Worm (Caenorhabditis elegans): Measurements from ENCODE around the gene nhr-195.

The nhr-195 gene

DNA sequence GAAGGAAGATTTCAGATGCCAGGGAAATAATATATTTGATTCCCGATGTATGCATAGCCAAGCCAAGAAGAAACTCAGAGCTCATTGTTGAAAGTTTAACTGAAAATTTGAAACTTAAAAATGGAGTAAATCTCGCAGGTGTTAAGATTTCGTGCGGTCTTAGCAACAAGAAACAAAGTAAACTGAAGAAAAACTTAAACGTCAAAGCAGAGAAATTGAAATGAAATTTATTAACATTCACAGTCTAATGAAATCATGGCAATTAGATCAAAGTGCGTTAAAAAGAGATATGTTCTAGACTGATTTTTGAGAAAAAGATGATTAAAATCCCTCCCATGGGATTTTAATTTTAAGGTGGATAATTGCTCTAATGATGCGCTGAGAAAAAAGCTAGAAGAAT is 8.7 kb upstream of the nhr-195 start, which contains the start of gene str-84:
Gene str-84, minus strand, starts transcription at position 101 of the 400 bp plus-strand sequence.
- TF ChIP-seq unc-62 (GFP tag; optimal IDR thresholded peaks at IDR 0.05), result no peak

DNA sequence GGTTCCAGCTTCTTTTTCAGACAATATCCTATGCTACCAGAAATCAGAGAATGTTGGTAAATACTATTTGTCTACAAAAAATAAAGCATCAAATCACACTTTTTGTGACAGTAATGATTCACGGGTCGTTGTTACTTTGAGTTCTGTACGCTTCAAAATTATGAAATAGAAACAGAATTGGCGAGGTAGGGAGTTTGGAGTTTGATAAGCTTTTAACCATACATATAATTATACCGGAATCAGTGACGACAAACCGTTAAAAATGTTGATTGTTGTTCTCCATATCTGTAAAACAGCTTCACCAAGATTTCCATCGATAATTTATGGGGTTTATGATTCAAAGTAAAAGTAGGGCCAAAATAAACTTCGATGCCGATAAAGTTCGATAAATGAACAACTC is 5.7 kb upstream of the nhr-195 start:
- TF ChIP-seq unc-62 (GFP tag; optimal IDR thresholded peaks at IDR 0.05), result no peak

DNA sequence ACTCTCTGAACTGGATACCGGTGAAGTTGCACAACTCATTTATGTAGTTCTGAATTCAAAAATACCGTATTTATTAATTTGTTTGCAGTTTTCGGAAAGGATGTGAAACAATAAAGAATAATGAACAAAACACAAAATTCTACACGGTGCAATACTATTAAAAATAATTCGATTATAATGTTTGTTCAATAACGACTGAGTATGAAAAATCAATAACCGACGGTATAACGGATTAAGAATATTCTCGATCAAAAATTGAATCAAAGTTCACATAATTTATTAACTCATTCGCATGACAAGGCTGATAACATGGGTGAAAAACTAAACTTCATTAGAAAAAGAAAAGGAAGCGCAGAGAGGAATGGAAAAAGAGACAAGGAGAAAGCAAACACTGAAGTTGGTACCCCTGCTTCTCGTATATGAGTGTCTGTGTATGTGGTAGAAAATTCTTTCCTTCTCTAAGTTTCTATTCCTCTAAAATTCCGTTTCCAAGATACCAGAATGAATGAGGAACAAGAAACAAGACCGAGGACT is 2.8 kb upstream of the nhr-195 start, which contains the start of gene nhr-143:
Gene nhr-143, minus strand, starts transcription at position 51 of the 534 bp plus-strand sequence.
- no peak for TF ChIP-seq unc-62 (GFP tag; optimal IDR thresholded peaks at IDR 0.05)

DNA sequence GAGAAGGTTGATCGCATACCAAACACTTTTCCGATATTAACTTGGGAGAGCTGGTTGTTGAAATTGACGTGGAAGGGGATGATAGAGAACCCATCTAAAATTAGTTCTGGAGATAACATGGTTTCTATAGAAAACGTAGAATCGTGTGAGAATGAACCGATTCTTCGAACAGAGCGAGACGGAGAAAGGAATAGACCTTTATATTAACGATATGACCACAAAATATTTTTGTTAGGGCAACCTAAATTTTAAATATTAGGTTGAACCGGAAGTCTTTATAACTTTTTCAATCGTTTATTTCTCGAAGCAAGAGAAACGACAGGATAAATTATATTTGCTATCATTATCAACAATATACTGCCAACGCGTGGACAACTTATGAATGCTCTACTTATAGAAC is 6.1 kb downstream of the nhr-195 start, which contains the start of gene nhr-219:
Gene nhr-219, minus strand, starts transcription at position 101 of the 400 bp plus-strand sequence.
- TF ChIP-seq unc-62 (GFP tag; optimal IDR thresholded peaks at IDR 0.05), result no peak

DNA sequence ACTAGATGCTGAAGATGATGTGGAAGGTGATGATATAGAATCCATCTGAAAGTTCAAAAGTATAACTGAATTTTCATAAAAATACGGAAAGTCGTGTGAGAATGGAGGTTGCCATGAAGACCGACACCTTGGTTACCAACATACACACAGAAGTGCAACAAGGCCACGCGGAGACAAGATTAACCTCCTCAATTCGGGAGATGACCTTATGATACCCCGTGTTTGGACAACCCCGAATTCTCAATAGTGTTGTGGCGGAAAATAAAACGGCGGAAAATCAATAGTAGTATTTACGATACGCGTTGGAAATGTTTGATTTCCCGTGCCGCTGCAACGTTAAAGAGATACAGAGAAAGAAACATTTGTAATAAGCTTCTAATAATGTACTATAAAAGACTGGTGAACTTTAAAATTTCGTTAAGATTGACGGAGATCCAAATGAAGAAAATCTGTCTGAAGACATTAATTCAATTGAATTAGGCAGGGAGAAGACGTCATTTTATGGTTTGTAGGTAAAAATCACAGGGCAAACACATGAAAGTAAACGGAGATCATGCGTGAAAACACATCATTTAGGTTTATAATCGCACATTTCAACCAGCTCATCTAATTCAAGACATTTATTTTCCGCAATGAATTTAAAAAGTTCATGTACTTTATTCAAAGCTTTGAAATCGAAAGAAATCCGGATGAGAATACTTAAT is 8.0 kb downstream of the nhr-195 start, which contains the start of gene nhr-44:
Gene nhr-44, minus strand, starts transcription at position 51 of the 704 bp plus-strand sequence.
- no peak for TF ChIP-seq unc-62 (GFP tag; optimal IDR thresholded peaks at IDR 0.05)

DNA sequence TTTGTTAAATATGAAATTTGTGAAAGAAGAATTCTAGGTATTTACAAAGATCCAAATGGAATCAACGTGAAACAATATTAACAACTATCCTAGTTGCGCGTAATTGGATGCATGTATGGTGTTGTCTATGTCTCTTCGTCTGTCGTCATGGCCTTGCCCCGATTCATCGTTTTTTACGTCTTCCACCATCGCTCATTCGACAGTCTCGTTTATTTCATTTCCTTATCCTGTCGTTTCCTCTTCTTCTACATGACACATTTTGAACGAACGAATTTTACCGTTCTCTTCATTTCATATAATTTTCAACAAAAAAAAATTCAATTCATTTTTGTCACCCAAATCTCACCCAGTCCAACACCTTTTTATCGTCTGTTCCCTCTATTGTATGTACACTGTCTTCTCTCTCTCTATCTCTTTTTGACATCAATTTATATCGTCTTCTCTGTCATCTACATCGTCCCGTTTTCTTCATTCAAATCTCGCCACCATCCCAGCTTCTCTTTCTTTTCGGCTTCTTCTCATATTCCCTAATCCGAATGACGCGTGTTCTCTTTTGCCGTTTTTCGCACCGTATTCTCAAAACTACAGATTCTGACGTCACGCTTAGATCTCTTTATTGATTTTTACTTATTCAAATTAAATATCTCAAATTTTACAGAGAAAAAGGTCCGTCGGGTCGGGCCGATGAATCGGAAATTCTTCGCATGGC is 15.6 kb downstream of the nhr-195 start, which contains the start of gene ttc-17:
Gene ttc-17, plus strand, starts transcription at position 659 of the 709 bp plus-strand sequence.
- no peak for TF ChIP-seq unc-62 (GFP tag; optimal IDR thresholded peaks at IDR 0.05)

DNA sequence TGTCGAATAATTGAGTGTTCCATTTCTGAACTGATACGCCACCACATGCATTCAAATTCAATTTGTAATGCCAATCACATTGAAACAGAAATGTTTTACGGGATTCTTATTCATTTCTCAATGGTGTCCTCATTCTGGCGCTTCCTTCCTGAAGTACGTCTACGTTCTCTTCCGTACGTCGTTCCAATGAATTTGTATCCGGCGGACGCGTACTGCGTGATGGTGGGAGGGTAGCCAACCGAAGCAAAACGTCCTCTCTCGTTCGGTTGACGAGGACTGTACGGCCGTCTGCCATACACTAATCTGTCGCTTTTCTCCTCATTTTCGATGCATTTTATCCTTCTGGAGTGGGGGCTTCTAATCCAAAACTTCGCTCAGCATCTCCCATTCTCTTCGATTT is 22.3 kb downstream of the nhr-195 start:
- no peak for TF ChIP-seq unc-62 (GFP tag; optimal IDR thresholded peaks at IDR 0.05)

DNA sequence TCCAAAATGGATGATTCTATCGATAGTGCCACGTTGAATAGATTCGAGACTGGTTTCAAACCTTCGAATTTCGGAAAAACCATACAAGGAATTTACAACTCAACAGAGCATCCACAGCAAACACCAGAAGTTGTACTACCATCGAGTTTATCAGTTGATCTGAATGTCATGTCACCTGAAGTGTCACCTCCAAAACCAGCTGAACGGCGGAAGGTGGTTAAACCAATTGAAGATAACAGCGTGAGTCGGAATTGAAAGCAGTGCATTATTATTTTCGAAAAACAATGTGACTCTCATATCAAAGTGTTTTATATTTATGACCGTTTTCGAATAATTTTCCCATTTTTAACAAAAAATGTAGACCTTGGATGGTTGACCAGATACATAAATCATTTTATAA is 23.2 kb downstream of the nhr-195 start:
- TF ChIP-seq unc-62 (GFP tag; optimal IDR thresholded peaks at IDR 0.05), result no peak

DNA sequence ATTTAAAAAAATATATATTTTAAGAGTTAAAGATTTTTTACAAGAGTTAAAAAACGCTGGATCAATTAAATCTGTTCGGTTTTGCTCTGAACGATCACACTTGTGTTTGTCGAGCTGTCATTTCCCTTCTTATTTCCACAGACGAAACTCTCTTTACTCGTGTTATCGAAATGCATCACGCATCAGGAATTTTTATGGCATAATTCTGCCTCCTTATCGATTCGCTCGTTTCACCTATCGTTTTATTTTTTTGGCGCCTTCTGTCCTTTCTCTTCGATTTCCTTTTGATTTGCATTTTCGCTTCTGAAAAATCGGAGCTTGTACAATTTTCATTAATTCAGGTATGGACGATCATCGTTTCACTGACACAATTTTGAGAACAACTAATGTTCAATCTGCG is 23.8 kb downstream of the nhr-195 start:
- TF ChIP-seq unc-62 (GFP tag; optimal IDR thresholded peaks at IDR 0.05), result no peak

DNA sequence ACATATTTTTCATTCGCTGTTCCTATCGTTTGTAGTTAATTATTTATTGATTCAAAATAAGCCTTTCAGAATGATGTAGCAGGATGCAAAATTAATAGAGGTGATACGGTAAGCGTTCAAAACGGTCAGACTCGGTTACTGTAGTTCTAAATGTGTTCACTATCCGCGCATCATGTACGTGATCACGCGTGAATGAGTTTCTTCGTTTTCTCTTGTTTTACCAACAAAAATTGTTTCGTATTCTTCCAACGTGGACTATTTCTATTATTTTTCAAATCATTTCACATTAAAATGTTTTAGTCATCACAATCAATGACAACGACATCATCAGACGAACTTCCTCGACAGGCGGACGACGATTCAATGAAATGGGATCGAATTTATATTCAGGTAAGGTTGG is 24.7 kb downstream of the nhr-195 start, which contains the start of gene gck-1:
Gene gck-1, plus strand, starts transcription at position 301 of the 400 bp plus-strand sequence.
- TF ChIP-seq unc-62 (GFP tag; optimal IDR thresholded peaks at IDR 0.05), result no peak

DNA sequence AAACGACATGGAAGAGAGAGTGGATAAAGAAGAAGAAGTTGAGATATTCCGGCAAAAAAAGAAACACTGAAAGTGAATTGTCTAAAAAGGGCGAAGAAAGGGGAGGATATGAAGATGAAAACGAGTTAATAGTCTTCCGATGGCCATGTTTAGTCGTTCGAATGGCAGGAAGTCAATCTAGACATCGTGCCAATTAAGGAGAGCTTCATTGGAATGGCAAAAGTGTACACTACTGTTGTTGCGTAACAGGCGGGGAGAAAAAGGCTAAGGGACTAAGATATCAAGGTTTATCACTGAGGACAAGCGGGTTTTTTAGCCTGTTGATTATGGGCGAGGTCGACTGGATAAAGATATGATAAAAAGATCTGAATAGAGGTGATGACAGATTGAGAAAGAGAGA is 26.0 kb downstream of the nhr-195 start:
- TF ChIP-seq unc-62 (GFP tag; optimal IDR thresholded peaks at IDR 0.05), result no peak

DNA sequence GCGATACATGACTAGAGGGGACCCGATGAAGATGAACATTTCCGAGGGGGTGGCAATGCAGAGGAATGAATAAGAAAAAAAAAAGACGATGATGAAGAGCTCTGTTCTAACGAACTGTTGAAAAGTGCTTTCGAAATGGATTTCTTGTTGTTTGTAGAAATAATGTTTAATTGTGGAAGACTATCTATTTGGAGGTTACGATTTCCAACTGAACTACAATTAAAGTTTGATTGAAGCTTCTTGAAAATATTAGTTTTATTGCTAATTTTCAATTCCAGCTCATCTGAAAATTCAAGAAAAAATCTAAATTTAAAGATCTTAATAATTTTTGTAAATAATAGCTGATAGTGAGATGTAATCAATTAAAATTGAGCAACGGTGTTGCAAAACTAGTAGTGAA is 27.7 kb downstream of the nhr-195 start:
- no peak for TF ChIP-seq unc-62 (GFP tag; optimal IDR thresholded peaks at IDR 0.05)

DNA sequence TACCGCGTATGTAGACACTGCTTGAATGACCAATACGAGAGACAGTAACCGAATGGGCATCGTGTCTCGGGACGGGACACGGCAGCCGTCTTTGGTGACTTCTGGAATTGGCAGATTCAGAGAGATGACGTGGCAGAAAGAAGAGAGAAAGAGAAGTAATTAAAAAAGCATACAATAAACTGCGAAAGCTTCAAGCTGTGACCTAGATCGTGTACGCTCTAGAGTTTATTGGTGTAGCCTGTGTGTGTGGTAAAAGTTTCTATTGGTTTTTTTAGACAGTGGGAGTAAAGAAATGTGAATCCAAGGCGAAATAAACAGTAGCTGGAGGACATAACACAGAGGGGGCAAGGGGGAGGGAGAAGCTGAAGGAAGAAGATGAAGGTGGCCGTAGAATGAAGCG is 28.2 kb downstream of the nhr-195 start, which contains the start of gene T19A5.3:
Gene T19A5.3, minus strand, starts transcription at position 101 of the 400 bp plus-strand sequence.
- TF ChIP-seq unc-62 (GFP tag; optimal IDR thresholded peaks at IDR 0.05), result no peak

DNA sequence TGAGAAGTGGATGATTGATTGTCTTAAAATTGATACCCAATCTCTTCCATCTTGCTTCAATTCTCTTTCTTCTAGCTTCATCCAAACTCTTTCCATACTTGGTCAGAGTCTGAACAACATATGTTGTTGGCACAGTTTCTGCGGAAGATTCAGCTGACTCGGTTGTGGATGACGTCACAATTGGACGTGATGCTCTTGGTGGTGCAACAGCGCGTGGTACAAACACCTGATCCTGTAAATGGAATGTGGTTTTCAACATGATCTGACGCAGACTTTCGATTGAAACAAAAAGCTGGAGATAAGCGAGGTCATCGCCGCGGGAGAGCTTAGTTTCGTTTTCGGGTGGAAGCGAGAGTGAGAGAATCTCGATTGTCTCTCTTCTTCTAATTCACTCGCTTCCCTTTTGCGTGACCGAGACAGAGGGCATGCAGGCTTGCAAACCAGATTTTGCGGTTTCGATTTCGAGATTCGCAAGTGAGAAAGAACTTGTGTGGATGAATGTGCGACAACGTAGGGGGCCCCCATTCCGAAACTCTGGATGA is 29.7 kb downstream of the nhr-195 start:
- TF ChIP-seq unc-62 (GFP tag; optimal IDR thresholded peaks at IDR 0.05), result no peak

DNA sequence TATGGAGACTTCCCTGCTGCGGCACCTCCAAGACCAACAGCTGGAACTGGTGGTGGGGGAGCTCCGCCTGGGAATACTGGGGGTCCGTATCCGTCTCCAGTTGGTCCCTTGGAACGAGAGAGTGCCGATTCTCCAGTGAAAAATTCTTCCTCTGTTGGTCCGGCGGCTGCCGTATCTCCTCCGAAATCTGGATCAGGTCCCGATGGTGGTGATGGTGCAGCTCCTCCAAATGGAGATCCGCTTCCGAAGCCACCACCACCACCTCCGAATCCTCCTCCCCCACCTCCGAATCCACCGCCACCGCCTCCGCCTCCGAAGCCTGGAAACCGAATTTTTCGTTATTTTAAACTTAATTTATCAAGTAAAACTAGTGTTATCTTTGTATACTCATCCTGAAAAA is 31.8 kb downstream of the nhr-195 start:
- TF ChIP-seq unc-62 (GFP tag; optimal IDR thresholded peaks at IDR 0.05), result no peak

DNA sequence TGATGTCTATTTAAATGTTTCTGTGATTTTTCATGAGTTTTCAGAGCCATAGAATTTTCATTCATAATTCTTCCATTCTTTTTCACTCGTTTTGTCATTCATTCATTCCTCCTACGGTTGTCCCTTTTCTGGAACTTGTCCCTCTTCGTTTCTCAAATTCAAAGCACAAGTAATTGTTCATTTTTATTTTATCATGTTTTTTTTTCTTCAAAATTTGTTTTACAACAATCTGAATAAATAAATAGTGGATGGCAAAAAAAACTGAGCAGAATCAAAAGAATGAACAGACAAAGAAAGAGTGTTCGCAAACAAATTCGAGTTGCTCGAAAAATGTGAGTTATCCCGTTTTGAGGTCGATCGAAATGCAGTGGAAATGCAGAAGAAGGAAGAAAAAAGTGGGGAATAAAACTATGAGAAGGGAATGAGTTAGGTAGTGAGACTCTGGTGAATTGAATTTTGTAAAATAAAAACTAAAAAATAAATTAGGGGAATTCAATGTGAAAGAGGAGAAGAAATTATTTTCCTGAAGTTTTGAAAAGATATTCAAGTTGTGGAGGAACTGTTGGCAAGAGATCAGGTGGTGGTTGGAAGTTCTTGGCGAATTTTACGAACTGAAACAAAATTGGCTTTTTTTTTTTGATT is 32.6 kb downstream of the nhr-195 start:
- TF ChIP-seq unc-62 (GFP tag; optimal IDR thresholded peaks at IDR 0.05), result no peak
